Fruit fly (Drosophila melanogaster) whole organism, adult: ENCODE data around the gene yellow-e.

ENCODE experiments used
- CG11617 ChIP-seq: fragments of 200-800 bp; sonication (Bioruptor generic); optimal IDR thresholded peaks from 2 replicates; lab custom pipeline; 2017; ENCODE audit warnings: mild to moderate bottlenecking, missing biosample characterization, missing genetic modification reagents, missing genetic modification characterization
- CG1620 ChIP-seq: fragments of 200-800 bp; sonication (Bioruptor generic); optimal IDR thresholded peaks from 2 replicates; lab custom pipeline; 2016; ENCODE audit warnings: missing biosample characterization, missing genetic modification characterization
- CG5204 ChIP-seq: fragments of 200-800 bp; sonication (Bioruptor generic); optimal IDR thresholded peaks from 2 replicates; lab custom pipeline; 2016; ENCODE audit warnings: missing biosample characterization, missing genetic modification characterization
- Hr96 ChIP-seq: fragments of 200-800 bp; sonication (Bioruptor generic); optimal IDR thresholded peaks from 2 replicates; lab custom pipeline; 2016; ENCODE audit warnings: missing biosample characterization, missing genetic modification characterization

- TF ChIP-seq CG11617 (GFP tag; lab: Kevin White, UChicago) = peak; percentile 71
- TF ChIP-seq CG5204 (GFP tag; lab: Kevin White, UChicago) = peak; percentile 55
- peak; percentile 27 for TF ChIP-seq CG1620 (GFP tag; lab: Kevin White, UChicago)
- TF ChIP-seq Hr96 (GFP tag; lab: Kevin White, UChicago) = peak; percentile 37
Observed at dm6 chr3R:13400902-13401721, 14.0 kb downstream of the yellow-e start.
